Fruit fly (Drosophila melanogaster) whole organism, embryonic: Measurements from ENCODE around the gene Flad1.

ENCODE experiments used
- Abd-B ChIP-seq: fragments of 200-800 bp; sonication (Bioruptor generic); optimal IDR thresholded peaks from 2 replicates; lab custom pipeline; 2018; ENCODE audit warnings: missing biosample characterization, mild to moderate bottlenecking, missing genetic modification characterization, moderate library complexity
- Ada2b ChIP-seq: fragments of 200-800 bp; sonication (Bioruptor generic); IDR thresholded peaks from 2 replicates; pipeline ENCODE4 v1.3.6; 2022; ENCODE audit warnings: missing biosample characterization, missing genetic modification characterization
- Atf3 ChIP-seq: fragments of 200-800 bp; sonication (Bioruptor generic); optimal IDR thresholded peaks from 3 replicates; lab custom pipeline; 2016; ENCODE audit warnings: missing biosample characterization, missing genetic modification characterization
- Awh ChIP-seq: fragments of 200-800 bp; sonication (Bioruptor generic); IDR thresholded peaks from 2 replicates; pipeline ENCODE4, ENCODE4 v1.3.6; 2022; ENCODE audit warnings: missing biosample characterization, missing genetic modification characterization
- Blimp-1 ChIP-seq: fragments of 200-800 bp; sonication (Bioruptor generic); optimal IDR thresholded peaks from 3 replicates; lab custom pipeline; 2018; ENCODE audit warnings: missing biosample characterization, missing genetic modification characterization, mild to moderate bottlenecking, moderate library complexity, missing genetic modification reagents
- CG10209 ChIP-seq: fragments of 200-800 bp; sonication (Bioruptor generic); optimal IDR thresholded peaks from 3 replicates; lab custom pipeline; 2017; ENCODE audit warnings: missing biosample characterization, mild to moderate bottlenecking, missing genetic modification characterization, missing genetic modification reagents
- CG10979 ChIP-seq: fragments of 200-800 bp; sonication (Bioruptor generic); optimal IDR thresholded peaks from 2 replicates; lab custom pipeline; 2018; ENCODE audit warnings: missing biosample characterization, mild to moderate bottlenecking, missing genetic modification characterization, moderate library complexity
- CG11398 ChIP-seq: fragments of 200-800 bp; sonication (Bioruptor generic); optimal IDR thresholded peaks from 2 replicates; lab custom pipeline; 2016; ENCODE audit warnings: missing biosample characterization, missing genetic modification characterization
- CG11504 ChIP-seq: fragments of 200-800 bp; sonication (Bioruptor generic); optimal IDR thresholded peaks from 3 replicates; lab custom pipeline; 2019; ENCODE audit warnings: missing biosample characterization, mild to moderate bottlenecking, missing genetic modification characterization, moderate library complexity
- CG12219 ChIP-seq: fragments of 200-800 bp; sonication (Bioruptor generic); optimal IDR thresholded peaks from 3 replicates; lab custom pipeline; 2018; ENCODE audit warnings: missing biosample characterization, mild to moderate bottlenecking, missing genetic modification characterization
- CG13894 ChIP-seq: fragments of 200-800 bp; sonication (Bioruptor generic); optimal IDR thresholded peaks from 3 replicates; lab custom pipeline; 2018; ENCODE audit warnings: missing biosample characterization, mild to moderate bottlenecking, missing genetic modification characterization, moderate library complexity
- CG14667 ChIP-seq: fragments of 200-800 bp; sonication (Bioruptor generic); IDR thresholded peaks from 2 replicates; pipeline ENCODE4 v1.3.6; 2022; ENCODE audit warnings: missing biosample characterization, missing genetic modification characterization
- CG17361 ChIP-seq: fragments of 200-800 bp; sonication (Bioruptor generic); IDR thresholded peaks from 3 replicates; pipeline ENCODE4 v1.3.6; 2022; ENCODE audit warnings: missing biosample characterization, missing genetic modification characterization
- CG18262 ChIP-seq: fragments of 200-800 bp; optimal IDR thresholded peaks from 3 replicates; lab custom pipeline; 2019; ENCODE audit warnings: missing biosample characterization, mild to moderate bottlenecking, missing genetic modification characterization, moderate library complexity
- CG2712 ChIP-seq: fragments of 200-800 bp; optimal IDR thresholded peaks from 3 replicates; lab custom pipeline; 2019; ENCODE audit warnings: missing biosample characterization, mild to moderate bottlenecking, missing genetic modification characterization, moderate library complexity
- CG31224 ChIP-seq: fragments of 200-800 bp; sonication (Bioruptor generic); IDR thresholded peaks from 2 replicates; pipeline ENCODE4 v1.3.6; 2022; ENCODE audit warnings: missing biosample characterization, missing genetic modification characterization
- CG3163 ChIP-seq: fragments of 200-800 bp; sonication (Bioruptor generic); optimal IDR thresholded peaks from 3 replicates; lab custom pipeline; 2016; ENCODE audit warnings: missing biosample characterization, missing genetic modification characterization
- CG32772 ChIP-seq: fragments of 200-800 bp; sonication (Bioruptor generic); IDR thresholded peaks from 2 replicates; pipeline ENCODE4 v1.3.6; 2022; ENCODE audit warnings: missing biosample characterization, missing genetic modification characterization
- CG34224 ChIP-seq: fragments of 200-800 bp; sonication (Bioruptor generic); IDR thresholded peaks from 3 replicates; pipeline ENCODE4 v1.3.6; 2022; ENCODE audit warnings: missing biosample characterization, missing genetic modification characterization; ENCODE audit not compliant: partially characterized antibody
- CG4707 ChIP-seq: fragments of 200-800 bp; sonication (Bioruptor generic); optimal IDR thresholded peaks from 2 replicates; lab custom pipeline; 2018; ENCODE audit warnings: missing biosample characterization, mild to moderate bottlenecking, missing genetic modification characterization, moderate library complexity
- CG7556 ChIP-seq: fragments of 200-800 bp; sonication (Bioruptor generic); optimal IDR thresholded peaks from 2 replicates; lab custom pipeline; 2017; ENCODE audit warnings: missing biosample characterization, mild to moderate bottlenecking, missing genetic modification characterization
- CG7839 ChIP-seq: fragments of 200-800 bp; sonication (Bioruptor generic); optimal IDR thresholded peaks from 3 replicates; lab custom pipeline; 2018; ENCODE audit warnings: missing biosample characterization, mild to moderate bottlenecking, missing genetic modification characterization, moderate library complexity
- CG8281 ChIP-seq: fragments of 200-800 bp; sonication (Bioruptor generic); optimal IDR thresholded peaks from 2 replicates; lab custom pipeline; 2018; ENCODE audit warnings: missing biosample characterization, mild to moderate bottlenecking, missing genetic modification characterization, moderate library complexity
- CG8388 ChIP-seq: fragments of 200-800 bp; sonication (Bioruptor generic); optimal IDR thresholded peaks from 2 replicates; lab custom pipeline; 2019; ENCODE audit warnings: missing biosample characterization, mild to moderate bottlenecking, missing genetic modification characterization, moderate library complexity
- D19A ChIP-seq: fragments of 200-800 bp; optimal IDR thresholded peaks from 3 replicates; lab custom pipeline; 2019; ENCODE audit warnings: missing biosample characterization, mild to moderate bottlenecking, missing genetic modification characterization, moderate library complexity
- Dek ChIP-seq: fragments of 200-800 bp; sonication (Bioruptor generic); optimal IDR thresholded peaks from 3 replicates; lab custom pipeline; 2019; ENCODE audit warnings: missing biosample characterization, mild to moderate bottlenecking, missing genetic modification characterization, moderate library complexity
- Hr3 ChIP-seq: fragments of 200-800 bp; sonication (Bioruptor generic); optimal IDR thresholded peaks from 3 replicates; lab custom pipeline; 2016; ENCODE audit warnings: missing biosample characterization, missing genetic modification characterization
- MBD-R2 ChIP-seq: fragments of 200-800 bp; sonication (Bioruptor generic); IDR thresholded peaks from 2 replicates; pipeline ENCODE4 v1.3.6; 2022; ENCODE audit warnings: missing biosample characterization, missing genetic modification characterization
- Myb ChIP-seq: fragments of 200-800 bp; sonication (Bioruptor generic); optimal IDR thresholded peaks from 2 replicates; lab custom pipeline; 2016; ENCODE audit warnings: missing biosample characterization, missing genetic modification characterization
- Sox102F ChIP-seq: fragments of 200-800 bp; sonication (Bioruptor generic); optimal IDR thresholded peaks from 2 replicates; lab custom pipeline; 2018; ENCODE audit warnings: missing biosample characterization, mild to moderate bottlenecking, missing genetic modification characterization, moderate library complexity
- Ssrp ChIP-seq: fragments of 200-800 bp; sonication (Bioruptor generic); optimal IDR thresholded peaks from 2 replicates; lab custom pipeline; 2018; ENCODE audit warnings: missing biosample characterization, mild to moderate bottlenecking, missing genetic modification characterization, moderate library complexity
- Vsx1 ChIP-seq: fragments of 200-800 bp; sonication (Bioruptor generic); optimal IDR thresholded peaks from 2 replicates; lab custom pipeline; 2017; ENCODE audit warnings: missing biosample characterization, mild to moderate bottlenecking, missing genetic modification characterization, missing genetic modification reagents
- ab ChIP-seq: fragments of 200-800 bp; sonication (Bioruptor generic); optimal IDR thresholded peaks from 2 replicates; lab custom pipeline; 2016; ENCODE audit warnings: missing biosample characterization, missing genetic modification characterization
- dmrt11E ChIP-seq: fragments of 200-800 bp; sonication (Bioruptor generic); optimal IDR thresholded peaks from 3 replicates; lab custom pipeline; 2018; ENCODE audit warnings: missing biosample characterization, mild to moderate bottlenecking, missing genetic modification characterization, moderate library complexity
- en ChIP-seq: fragments of 200-800 bp; sonication (Bioruptor generic); optimal IDR thresholded peaks from 2 replicates; lab custom pipeline; 2016; ENCODE audit warnings: missing biosample characterization, missing genetic modification characterization
- eve ChIP-seq, 2 experiments: fragments of >200 bp; optimal IDR thresholded peaks; 2 replicates each; lab custom pipeline; 2017; ENCODE audit warnings: missing biosample characterization in 2 of 2, missing genetic modification characterization in 2 of 2
- fru ChIP-seq: fragments of >200 bp; optimal IDR thresholded peaks from 2 replicates; lab custom pipeline; 2017
- gem ChIP-seq: fragments of 200-800 bp; sonication (Bioruptor generic); optimal IDR thresholded peaks from 2 replicates; lab custom pipeline; 2019; ENCODE audit warnings: missing biosample characterization, mild to moderate bottlenecking, missing genetic modification characterization, moderate library complexity
- jigr1 ChIP-seq: fragments of 200-800 bp; sonication (Bioruptor generic); IDR thresholded peaks from 3 replicates; pipeline ENCODE4 v1.3.6; 2022; ENCODE audit warnings: missing biosample characterization, missing genetic modification characterization
- jumu ChIP-seq: fragments of 200-800 bp; sonication (Bioruptor generic); optimal IDR thresholded peaks from 3 replicates; lab custom pipeline; 2016; ENCODE audit warnings: missing biosample characterization, missing genetic modification characterization
- nmo ChIP-seq: fragments of 200-800 bp; sonication (Bioruptor generic); optimal IDR thresholded peaks from 2 replicates; lab custom pipeline; 2018; ENCODE audit warnings: missing biosample characterization, mild to moderate bottlenecking, missing genetic modification characterization, moderate library complexity
- nom ChIP-seq: fragments of 200-800 bp; sonication (Bioruptor generic); optimal IDR thresholded peaks from 2 replicates; lab custom pipeline; 2017; ENCODE audit warnings: missing biosample characterization, missing genetic modification characterization, mild to moderate bottlenecking, moderate library complexity, missing genetic modification reagents
- sc ChIP-seq, 3 experiments: fragments of >200 bp in 2 of 3; fragments of 200-800 bp in 1 of 3; sonication (Bioruptor generic) in 1 of 3; optimal IDR thresholded peaks; 2 replicates in 2 of 3; 3 replicates in 1 of 3; lab custom pipeline; 2017; ENCODE audit warnings: mild to moderate bottlenecking in 1 of 3, missing biosample characterization in 1 of 3, missing genetic modification characterization in 1 of 3, missing genetic modification reagents in 1 of 3
- trh ChIP-seq: fragments of 200-800 bp; sonication (Bioruptor generic); optimal IDR thresholded peaks from 2 replicates; lab custom pipeline; 2016; ENCODE audit warnings: missing biosample characterization, missing genetic modification characterization
- twi ChIP-seq: fragments of 200-800 bp; optimal IDR thresholded peaks from 2 replicates; lab custom pipeline; 2019; ENCODE audit warnings: missing biosample characterization, mild to moderate bottlenecking, missing genetic modification characterization, moderate library complexity
- wek ChIP-seq: fragments of 200-800 bp; sonication (Bioruptor generic); optimal IDR thresholded peaks from 3 replicates; lab custom pipeline; 2018; ENCODE audit warnings: missing biosample characterization, mild to moderate bottlenecking, missing genetic modification characterization, moderate library complexity
- z ChIP-seq: fragments of 200-800 bp; sonication (Bioruptor generic); IDR thresholded peaks from 3 replicates; pipeline ENCODE4 v1.3.6; 2022; ENCODE audit warnings: missing biosample characterization, missing genetic modification characterization
- zen2 ChIP-seq: fragments of 200-800 bp; sonication (Bioruptor generic); IDR thresholded peaks from 3 replicates; pipeline ENCODE4 v1.3.6; 2022; ENCODE audit warnings: missing biosample characterization, missing genetic modification characterization; ENCODE audit not compliant: partially characterized antibody

Flad1 gene

dm6 chrX:12891322-12892159 is 11.8 kb downstream of the Flad1 start:
- TF ChIP-seq CG32772 = no peak
- TF ChIP-seq zen2 (GFP tag; lab: Robert Waterston, UW) = no peak
- TF ChIP-seq CG31224 (GFP tag; lab: Robert Waterston, UW) = no peak
- TF ChIP-seq CG14667 (GFP tag; lab: Robert Waterston, UW) = no peak
- TF ChIP-seq trh = no peak
- no peak for TF ChIP-seq CG13894 (tag; lab: Kevin White, UChicago)
- no peak for TF ChIP-seq CG12219 (GFP tag; lab: Kevin White, UChicago)
- TF ChIP-seq CG7556 (GFP tag; lab: Kevin White, UChicago) = peak; percentile 15
- peak; percentile 8 for TF ChIP-seq Ssrp (tag; lab: Kevin White, UChicago)
- TF ChIP-seq z (GFP tag; lab: Robert Waterston, UW) = no peak
- TF ChIP-seq Dek = no peak
- no peak for TF ChIP-seq dmrt11E (tag; lab: Kevin White, UChicago)
- TF ChIP-seq Hr3 (GFP tag; lab: Kevin White, UChicago) = peak; percentile 0
- TF ChIP-seq fru = no peak
- TF ChIP-seq CG18262 (tag; lab: Kevin White, UChicago) = peak; percentile 29
- TF ChIP-seq nmo = peak; percentile 25
- TF ChIP-seq nom (GFP tag; lab: Kevin White, UChicago) = peak; percentile 22
- TF ChIP-seq en (GFP tag; lab: Kevin White, UChicago) = no peak
- no peak for TF ChIP-seq ab
- peak; percentile 29 for TF ChIP-seq CG7839 (tag; lab: Kevin White, UChicago)
- peak; percentile 45 for TF ChIP-seq CG11504 (tag; lab: Kevin White, UChicago)
- no peak for TF ChIP-seq Ada2b (GFP tag; lab: Robert Waterston, UW)
- peak; percentile 22 for TF ChIP-seq CG10979 (tag; lab: Kevin White, UChicago)
- TF ChIP-seq Myb (GFP tag; lab: Kevin White, UChicago) = no peak
- TF ChIP-seq CG8281 (tag; lab: Kevin White, UChicago) = no peak
- TF ChIP-seq CG11398 = no peak
- TF ChIP-seq D19A = no peak
- peak; percentile 21 for TF ChIP-seq CG2712
- peak; percentile 39; the same call in 1 of the 3 replicates for TF ChIP-seq CG17361 (GFP tag; lab: Robert Waterston, UW)
- TF ChIP-seq sc (optimal IDR thresholded peaks at IDR 0.05; lab: Kevin White, UChicago) = no peak
- TF ChIP-seq sc (GFP tag; optimal IDR thresholded peaks at IDR 0.05; lab: Kevin White, UChicago) = no peak
- no peak for TF ChIP-seq CG3163 (GFP tag; lab: Kevin White, UChicago)
- no peak for TF ChIP-seq CG4707
- TF ChIP-seq CG8388 (GFP tag; lab: Kevin White, UChicago) = peak; percentile 4
- TF ChIP-seq Atf3 (GFP tag; lab: Kevin White, UChicago) = no peak
- TF ChIP-seq wek (GFP tag; lab: Kevin White, UChicago) = no peak
- TF ChIP-seq CG34224 (GFP tag; lab: Robert Waterston, UW) = no peak
- TF ChIP-seq eve (GFP tag; optimal IDR thresholded peaks at IDR 0.05; lab: Kevin White, UChicago) = peak in 1 of 2 experiments; percentile 3
- TF ChIP-seq MBD-R2 = no peak
- no peak for TF ChIP-seq Vsx1 (GFP tag; lab: Kevin White, UChicago)
- peak; percentile 11 for TF ChIP-seq Blimp-1
- TF ChIP-seq jigr1 (GFP tag; lab: Robert Waterston, UW) = no peak
- no peak for TF ChIP-seq twi (tag; lab: Kevin White, UChicago)
- TF ChIP-seq Sox102F = peak; percentile 31
- TF ChIP-seq CG10209 (GFP tag; lab: Kevin White, UChicago) = peak; percentile 17
- TF ChIP-seq jumu = no peak
- TF ChIP-seq gem (tag; lab: Kevin White, UChicago) = peak; percentile 36
- TF ChIP-seq Abd-B (GFP tag; lab: Kevin White, UChicago) = peak; percentile 10
- no peak for TF ChIP-seq Awh (GFP tag; lab: Robert Waterston, UW)
